Worm (Caenorhabditis elegans) whole organism, L2 larva: ENCODE results near the gene Y57G7A.2.
A peak's percentile ranks its signal among the peaks of the same experiment; 100 is the strongest.

Experiments
- C34F6.9 ChIP-seq: fragments of 150-350 bp; optimal IDR thresholded peaks from 2 replicates; lab custom pipeline; 2014; ENCODE audit warnings: missing biosample characterization, missing genetic modification characterization
- F13H6.1 ChIP-seq: sonication (generic microtip); optimal IDR thresholded peaks from 2 replicates; lab custom pipeline; 2016; ENCODE audit warnings: missing genetic modification characterization, missing compliant biosample characterization
- R02D3.7 ChIP-seq: fragments of 150-350 bp; optimal IDR thresholded peaks from 2 replicates; lab custom pipeline; 2014; ENCODE audit warnings: missing biosample characterization, missing genetic modification characterization
- Y55F3AM.14 ChIP-seq: fragments of 200-800 bp; sonication (Bioruptor generic); optimal IDR thresholded peaks from 2 replicates; lab custom pipeline; 2018; ENCODE audit warnings: mild to moderate bottlenecking, missing genetic modification characterization, missing compliant biosample characterization
- ZK546.5 ChIP-seq: sonication (generic microtip); optimal IDR thresholded peaks from 2 replicates; lab custom pipeline; 2017; ENCODE audit warnings: missing biosample characterization, missing genetic modification characterization
- alr-1 ChIP-seq: fragments of 150-350 bp; optimal IDR thresholded peaks from 2 replicates; lab custom pipeline; 2014; ENCODE audit warnings: missing biosample characterization, missing genetic modification characterization
- aly-2 ChIP-seq: fragments of 150-350 bp; optimal IDR thresholded peaks from 2 replicates; lab custom pipeline; 2014; ENCODE audit warnings: missing biosample characterization, missing genetic modification characterization
- ama-1 ChIP-seq: fragments of 150-350 bp; optimal IDR thresholded peaks from 2 replicates; lab custom pipeline; 2018; ENCODE audit warnings: inconsistent platforms
- blmp-1 ChIP-seq: sonication (generic microtip); optimal IDR thresholded peaks from 2 replicates; lab custom pipeline; 2017; ENCODE audit warnings: missing genetic modification characterization, mild to moderate bottlenecking, missing compliant biosample characterization, antibody characterized with exemption, moderate library complexity; ENCODE audit not compliant: insufficient read depth
- ceh-16 ChIP-seq: fragments of 150-350 bp; optimal IDR thresholded peaks from 2 replicates; lab custom pipeline; 2014; ENCODE audit warnings: missing biosample characterization, missing genetic modification characterization
- ceh-82 ChIP-seq: fragments of 150-350 bp; optimal IDR thresholded peaks from 2 replicates; lab custom pipeline; 2014; ENCODE audit warnings: missing biosample characterization, missing genetic modification characterization
- crh-2 ChIP-seq: sonication (generic microtip); optimal IDR thresholded peaks from 2 replicates; lab custom pipeline; 2017; ENCODE audit warnings: missing biosample characterization, missing genetic modification characterization
- dmd-4 ChIP-seq: sonication (generic microtip); optimal IDR thresholded peaks from 2 replicates; lab custom pipeline; 2017; ENCODE audit warnings: missing biosample characterization, missing genetic modification characterization
- elt-1 ChIP-seq: fragments of 150-350 bp; optimal IDR thresholded peaks from 2 replicates; lab custom pipeline; 2014; ENCODE audit warnings: missing biosample characterization, missing genetic modification characterization
- elt-3 ChIP-seq: sonication (generic microtip); optimal IDR thresholded peaks from 2 replicates; lab custom pipeline; 2017; ENCODE audit warnings: missing biosample characterization, missing genetic modification characterization
- fos-1 ChIP-seq: fragments of 150-350 bp; optimal IDR thresholded peaks from 2 replicates; lab custom pipeline; 2014; ENCODE audit warnings: missing biosample characterization, missing genetic modification characterization
- gmeb-1 ChIP-seq: fragments of 150-350 bp; optimal IDR thresholded peaks from 2 replicates; lab custom pipeline; 2014; ENCODE audit warnings: missing biosample characterization, missing genetic modification characterization
- lin-11 ChIP-seq: fragments of 150-350 bp; sonication (generic microtip); optimal IDR thresholded peaks from 2 replicates; lab custom pipeline; 2014; ENCODE audit warnings: missing biosample characterization, missing genetic modification characterization, inconsistent platforms, mixed read lengths
- lin-39 ChIP-seq: fragments of 150-350 bp; optimal IDR thresholded peaks from 2 replicates; lab custom pipeline; 2014; ENCODE audit warnings: missing biosample characterization, missing genetic modification reagents, missing genetic modification characterization
- lsy-2 ChIP-seq, 2 experiments: fragments of 150-350 bp in 1 of 2; sonication (generic microtip) in 1 of 2; optimal IDR thresholded peaks; 2 replicates each; lab custom pipeline; 2014 to 2017; ENCODE audit warnings: missing biosample characterization in 2 of 2, missing genetic modification characterization in 2 of 2
- mbf-1 ChIP-seq: sonication (generic microtip); optimal IDR thresholded peaks from 2 replicates; lab custom pipeline; 2017; ENCODE audit warnings: missing biosample characterization, missing genetic modification characterization
- mdl-1 ChIP-seq, 2 experiments: fragments of 150-350 bp in 1 of 2; sonication (generic microtip) in 1 of 2; optimal IDR thresholded peaks; 2 replicates each; lab custom pipeline; 2017; ENCODE audit warnings: missing biosample characterization in 2 of 2, missing genetic modification characterization in 2 of 2
- nhr-10 ChIP-seq: sonication (generic microtip); optimal IDR thresholded peaks from 2 replicates; lab custom pipeline; 2017; ENCODE audit warnings: missing biosample characterization, missing genetic modification characterization
- nhr-11 ChIP-seq: fragments of 150-350 bp; optimal IDR thresholded peaks from 2 replicates; lab custom pipeline; 2014; ENCODE audit warnings: missing biosample characterization, missing genetic modification characterization
- nhr-12 ChIP-seq: fragments of 150-350 bp; optimal IDR thresholded peaks from 2 replicates; lab custom pipeline; 2014; ENCODE audit warnings: missing biosample characterization, missing genetic modification characterization
- nhr-129 ChIP-seq: fragments of 150-350 bp; optimal IDR thresholded peaks from 2 replicates; lab custom pipeline; 2014; ENCODE audit warnings: missing biosample characterization, missing genetic modification characterization
- nhr-21 ChIP-seq: fragments of 150-350 bp; optimal IDR thresholded peaks from 2 replicates; lab custom pipeline; 2014; ENCODE audit warnings: missing biosample characterization, missing genetic modification characterization
- nhr-23 ChIP-seq: fragments of 150-350 bp; optimal IDR thresholded peaks from 2 replicates; lab custom pipeline; 2014; ENCODE audit warnings: missing biosample characterization, missing genetic modification reagents, missing genetic modification characterization
- nhr-25 ChIP-seq: fragments of 150-350 bp; sonication (generic microtip); optimal IDR thresholded peaks from 3 replicates; lab custom pipeline; 2014; ENCODE audit warnings: missing biosample characterization, missing genetic modification characterization
- nhr-6 ChIP-seq: fragments of 150-350 bp; optimal IDR thresholded peaks from 2 replicates; lab custom pipeline; 2014; ENCODE audit warnings: missing biosample characterization, missing genetic modification characterization
- sem-4 ChIP-seq: fragments of 150-350 bp; optimal IDR thresholded peaks from 2 replicates; lab custom pipeline; 2014; ENCODE audit warnings: missing biosample characterization, missing genetic modification reagents, missing genetic modification characterization
- sma-3 ChIP-seq: sonication (generic microtip); optimal IDR thresholded peaks from 2 replicates; lab custom pipeline; 2016; ENCODE audit warnings: missing genetic modification reagents, missing genetic modification characterization, missing compliant biosample characterization
- sma-9 ChIP-seq, 2 experiments: fragments of 150-350 bp in 1 of 2; sonication (generic microtip) in 1 of 2; optimal IDR thresholded peaks; 2 replicates each; lab custom pipeline; 2014 to 2016; ENCODE audit warnings: missing genetic modification characterization in 2 of 2, mild to moderate bottlenecking in 1 of 2, missing biosample characterization in 1 of 2, missing compliant biosample characterization in 1 of 2, missing genetic modification reagents in 1 of 2, moderate library complexity in 1 of 2
- snpc-4 ChIP-seq: fragments of 150-350 bp; optimal IDR thresholded peaks from 2 replicates; lab custom pipeline; 2014; ENCODE audit warnings: missing biosample characterization, missing genetic modification characterization
- unc-39 ChIP-seq: fragments of 150-350 bp; optimal IDR thresholded peaks from 2 replicates; lab custom pipeline; 2014; ENCODE audit warnings: missing biosample characterization, missing genetic modification characterization
- unc-55 ChIP-seq: fragments of 150-350 bp; sonication (generic microtip); optimal IDR thresholded peaks from 3 replicates; lab custom pipeline; 2014; ENCODE audit warnings: missing biosample characterization, missing genetic modification reagents, missing genetic modification characterization
- unc-62 ChIP-seq: fragments of 150-350 bp; optimal IDR thresholded peaks from 2 replicates; lab custom pipeline; 2014; ENCODE audit warnings: missing biosample characterization, missing genetic modification reagents, missing genetic modification characterization
- zag-1 ChIP-seq: fragments of 150-350 bp; optimal IDR thresholded peaks from 2 replicates; lab custom pipeline; 2014; ENCODE audit warnings: missing biosample characterization, missing genetic modification characterization
- ztf-1 ChIP-seq: fragments of 200-800 bp; sonication (Bioruptor generic); conservative IDR thresholded peaks from 2 replicates; pipeline ENCODE4 v1.3.6; 2022; ENCODE audit warnings: missing genetic modification characterization, missing compliant biosample characterization
- ztf-11 ChIP-seq: sonication (generic microtip); optimal IDR thresholded peaks from 2 replicates; lab custom pipeline; 2017; ENCODE audit warnings: missing biosample characterization, missing genetic modification characterization
- ztf-4 ChIP-seq: fragments of 150-350 bp; optimal IDR thresholded peaks from 2 replicates; lab custom pipeline; 2014; ENCODE audit warnings: missing biosample characterization, missing genetic modification characterization

Y57G7A.2 gene

DNA sequence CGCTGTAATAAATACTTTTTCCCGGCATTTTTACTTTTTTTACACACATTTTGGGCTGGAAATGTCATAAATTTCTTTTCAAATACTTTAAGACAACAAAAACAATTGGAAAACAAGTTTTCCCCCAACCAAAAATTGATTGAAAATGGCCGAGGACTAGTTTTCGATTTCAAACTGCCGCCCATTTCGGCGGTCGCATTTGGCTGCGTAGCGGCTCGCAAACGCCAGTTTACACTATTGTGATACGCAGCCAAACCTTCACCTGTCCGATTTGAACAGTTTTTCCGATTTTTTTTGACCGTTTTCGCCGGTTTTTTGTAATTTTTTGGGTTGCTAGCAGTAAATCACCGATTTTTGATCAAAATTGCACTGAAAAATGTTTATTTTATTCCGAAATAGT, 24.5 kb downstream of the Y57G7A.2 start (continued):
- peak; percentile 5 for TF ChIP-seq nhr-12 (tag; lab: Kevin White, UChicago)
- peak in 1 of 2 experiments; percentile 55 for TF ChIP-seq mdl-1 (tag; optimal IDR thresholded peaks at IDR 0.05; lab: Kevin White, UChicago)
- peak; percentile 79 for TF ChIP-seq snpc-4 (tag; lab: Kevin White, UChicago)
- TF ChIP-seq ztf-11 (tag; lab: Kevin White, UChicago): no peak
- peak; percentile 88 for TF ChIP-seq zag-1 (tag; lab: Kevin White, UChicago)
- peak; percentile 5 for TF ChIP-seq elt-1 (tag; lab: Kevin White, UChicago)

DNA sequence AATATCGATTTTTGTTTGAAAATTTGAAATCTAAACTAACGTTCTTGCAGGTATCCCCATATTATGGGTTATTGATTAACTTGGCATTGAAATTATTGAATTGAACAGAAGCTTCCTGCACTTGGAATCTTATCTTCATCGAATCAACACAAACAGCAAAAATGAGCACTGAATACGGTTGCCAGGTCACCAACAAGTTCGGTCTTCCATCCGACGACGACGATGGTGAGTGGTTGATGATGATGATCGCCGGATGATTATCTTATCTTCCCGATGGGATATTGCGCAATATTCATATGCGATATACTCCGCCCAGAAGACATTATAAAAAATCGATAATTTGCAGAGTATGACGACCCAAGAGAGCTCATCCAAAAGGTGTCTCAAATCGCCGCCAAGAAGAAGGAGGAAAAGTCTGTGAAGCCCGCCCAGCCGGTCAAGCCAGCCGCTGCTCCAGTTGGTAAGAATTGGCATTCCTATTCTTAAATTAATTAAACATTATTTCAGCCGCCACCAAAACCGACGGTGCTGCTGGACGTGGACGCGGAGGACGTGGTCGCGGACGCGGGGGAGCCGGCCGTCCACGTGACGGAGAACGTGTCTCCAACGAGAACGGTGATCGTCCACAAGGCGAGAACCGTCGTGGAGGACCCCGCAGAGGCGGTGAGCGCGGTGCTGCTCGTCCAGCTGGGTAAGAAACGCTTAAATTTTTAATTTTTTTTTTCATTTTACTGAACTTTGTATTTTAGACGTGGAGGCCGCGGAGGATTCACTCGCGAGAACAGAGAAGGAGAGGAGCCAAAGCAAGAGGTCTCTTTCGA, 25.3 kb downstream of the Y57G7A.2 start, which contains the start of gene vig-1:
Gene vig-1, plus strand, starts transcription at position 51 of the 821 bp plus-strand sequence.
- TF ChIP-seq nhr-21 (tag; lab: Kevin White, UChicago) (no peak), lin-11 (tag; lab: Kevin White, UChicago) (no peak), mbf-1 (tag; lab: Kevin White, UChicago) (no peak), alr-1 (tag; lab: Kevin White, UChicago) (no peak), unc-62 (no peak), Y55F3AM.14 (GFP tag; lab: Kevin White, UChicago) (no peak), nhr-23 (tag; lab: Kevin White, UChicago) (no peak), sma-9 (GFP tag; optimal IDR thresholded peaks at IDR 0.05; lab: Kevin White, UChicago) (no peak), sma-9 (tag; optimal IDR thresholded peaks at IDR 0.05; lab: Kevin White, UChicago) (no peak), ceh-16 (tag; lab: Kevin White, UChicago) (no peak), nhr-10 (tag; lab: Kevin White, UChicago) (no peak), snpc-4 (tag; lab: Kevin White, UChicago) (no peak), nhr-11 (tag; lab: Kevin White, UChicago) (no peak), lin-39 (tag; lab: Kevin White, UChicago) (no peak), blmp-1 (no peak), ama-1 (lab: Kevin White, UChicago) (no peak), ztf-4 (tag; lab: Kevin White, UChicago) (no peak), zag-1 (tag; lab: Kevin White, UChicago) (no peak), sma-3 (GFP tag; lab: Kevin White, UChicago) (no peak), nhr-129 (tag; lab: Kevin White, UChicago) (no peak), elt-1 (tag; lab: Kevin White, UChicago) (no peak)

DNA sequence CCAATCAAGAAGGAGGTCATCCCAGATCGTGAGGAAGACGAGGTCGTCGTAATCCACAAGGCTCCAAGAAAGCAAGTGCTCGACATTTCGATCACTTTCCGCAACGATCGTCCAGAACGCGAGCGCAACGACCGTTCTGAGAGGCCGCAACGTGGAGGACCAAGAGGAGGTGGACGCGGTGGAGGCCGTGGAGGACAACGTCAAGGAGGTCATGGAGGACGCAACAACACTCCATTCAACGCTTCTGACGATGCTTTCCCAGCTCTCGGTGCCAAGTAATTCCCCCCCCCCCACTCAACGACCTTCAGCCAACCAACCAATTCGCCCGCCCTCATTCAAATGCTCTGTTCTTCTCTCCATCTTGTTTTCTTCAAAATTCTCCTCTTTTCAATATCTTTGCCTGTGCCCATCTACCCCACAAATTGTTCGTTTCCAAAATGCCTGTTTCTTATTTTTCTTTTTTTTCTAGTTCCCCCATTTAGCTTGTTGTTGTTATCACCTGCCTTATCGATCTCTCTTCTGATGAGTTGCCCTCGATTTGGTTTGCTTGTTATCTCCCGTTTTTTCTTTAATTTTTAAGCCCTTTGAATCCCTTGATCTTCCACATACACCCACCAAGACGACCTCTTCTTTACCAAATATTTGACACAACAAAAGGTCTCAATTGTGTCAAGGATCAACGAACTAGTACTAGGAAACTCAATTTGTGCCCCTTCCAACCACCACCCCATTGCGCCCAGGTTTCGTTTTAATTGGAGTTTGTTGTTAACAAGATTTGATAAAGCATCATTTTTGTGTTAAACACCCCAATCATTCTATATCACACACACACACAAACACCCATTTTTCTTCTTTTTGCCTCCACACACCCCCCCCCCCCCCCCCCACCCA, 26.7 kb downstream of the Y57G7A.2 start:
- TF ChIP-seq lsy-2 (tag; optimal IDR thresholded peaks at IDR 0.05; lab: Kevin White, UChicago): no peak

DNA sequence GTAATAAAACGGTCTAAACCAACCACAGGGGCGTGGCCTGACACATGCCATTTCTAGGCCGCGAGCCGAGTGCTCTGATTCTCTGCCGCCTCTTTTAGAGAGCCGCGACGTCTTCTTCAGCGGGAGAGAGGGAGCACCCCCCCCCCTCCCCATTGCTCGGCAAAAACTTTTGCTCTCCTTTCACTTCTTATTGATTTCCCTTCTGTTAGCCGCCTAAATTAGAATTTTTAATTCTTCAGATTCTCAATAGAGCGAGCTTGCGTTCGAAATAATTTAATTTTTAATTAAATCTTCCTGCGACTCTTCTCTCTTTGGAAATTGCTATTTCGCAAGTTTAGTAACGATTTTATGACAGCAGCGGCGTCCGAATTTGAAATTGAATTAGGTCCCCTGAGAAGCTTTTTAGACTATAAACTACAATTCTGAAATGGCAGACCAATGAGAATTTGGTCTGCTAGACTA, 27.3 kb downstream of the Y57G7A.2 start:
- no peak for TF ChIP-seq blmp-1
- TF ChIP-seq ZK546.5 (tag; lab: Kevin White, UChicago): no peak
- TF ChIP-seq R02D3.7 (tag; lab: Kevin White, UChicago): no peak
- peak; percentile 21 to 58 for TF ChIP-seq lsy-2 (tag; optimal IDR thresholded peaks at IDR 0.05; lab: Kevin White, UChicago)
- TF ChIP-seq sma-9 (GFP tag; optimal IDR thresholded peaks at IDR 0.05; lab: Kevin White, UChicago): peak; percentile 29
- no peak for TF ChIP-seq sma-9 (tag; optimal IDR thresholded peaks at IDR 0.05; lab: Kevin White, UChicago)
- TF ChIP-seq Y55F3AM.14 (GFP tag; lab: Kevin White, UChicago): no peak
- no peak for TF ChIP-seq alr-1 (tag; lab: Kevin White, UChicago)
- TF ChIP-seq aly-2 (tag; lab: Kevin White, UChicago): no peak
- TF ChIP-seq nhr-11 (tag; lab: Kevin White, UChicago): no peak
- TF ChIP-seq crh-2 (tag; lab: Kevin White, UChicago): peak; percentile 37
- no peak for TF ChIP-seq ztf-1 (GFP tag; lab: Robert Waterston, UW)
- TF ChIP-seq lin-39 (tag; lab: Kevin White, UChicago): no peak
- TF ChIP-seq nhr-6 (tag; lab: Kevin White, UChicago): no peak
- TF ChIP-seq unc-55 (GFP tag; lab: Kevin White, UChicago): peak; percentile 93
- TF ChIP-seq lin-11 (tag; lab: Kevin White, UChicago): no peak
- TF ChIP-seq unc-62: no peak
- TF ChIP-seq fos-1 (tag; lab: Kevin White, UChicago): no peak
- no peak for TF ChIP-seq gmeb-1 (tag; lab: Kevin White, UChicago)
- TF ChIP-seq dmd-4 (tag; lab: Kevin White, UChicago): no peak
- no peak for TF ChIP-seq nhr-129 (tag; lab: Kevin White, UChicago)
- TF ChIP-seq C34F6.9: peak; percentile 72
- no peak for TF ChIP-seq nhr-10 (tag; lab: Kevin White, UChicago)
- TF ChIP-seq nhr-25: no peak
- TF ChIP-seq ceh-82 (tag; lab: Kevin White, UChicago): no peak
- no peak for TF ChIP-seq sem-4 (tag; lab: Kevin White, UChicago)
- TF ChIP-seq sma-3 (GFP tag; lab: Kevin White, UChicago): no peak
- no peak for TF ChIP-seq F13H6.1
- no peak for TF ChIP-seq ceh-16 (tag; lab: Kevin White, UChicago)
- TF ChIP-seq unc-39 (tag; lab: Kevin White, UChicago): no peak
- TF ChIP-seq elt-3 (tag; lab: Kevin White, UChicago): no peak
